Worm (Caenorhabditis elegans): ENCODE results near the gene Y69E1A.8.

DNA sequence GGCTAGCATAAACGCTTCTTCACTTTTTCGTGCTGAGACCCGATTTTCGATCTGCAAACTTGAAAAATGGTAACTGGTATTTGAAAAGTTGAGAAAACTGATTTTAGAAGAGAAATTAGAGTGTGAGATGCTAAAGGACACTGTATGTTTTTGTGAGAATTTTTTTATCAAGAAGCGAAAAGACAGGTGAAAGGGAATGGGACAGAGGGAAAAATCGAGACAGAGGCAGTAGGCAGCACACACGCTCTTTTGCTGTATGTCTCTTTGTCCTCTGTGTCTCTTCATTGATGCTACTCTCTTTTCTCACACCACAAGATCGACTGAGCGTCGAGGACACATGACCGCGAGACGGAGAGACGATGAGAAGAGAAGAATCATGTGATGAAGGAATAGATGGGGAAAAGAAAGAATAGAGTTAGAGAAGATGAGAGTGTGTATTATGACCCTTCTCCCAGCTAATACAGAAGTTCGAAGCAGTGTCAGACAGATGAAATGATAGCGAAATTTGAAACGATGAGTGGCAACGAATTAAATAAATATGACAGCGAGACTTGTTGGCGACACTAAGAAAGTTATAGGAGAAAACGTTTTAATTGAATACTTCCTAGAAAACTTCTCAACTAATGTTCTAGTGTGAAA is 30.4 kb upstream of the Y69E1A.8 start, which contains the start of gene lgg-2:
- TF ChIP-seq nhr-25 (tag; optimal IDR thresholded peaks at IDR 0.05) (peak; percentile 98), snpc-4 (tag; optimal IDR thresholded peaks at IDR 0.05) (peak; percentile 78), ceh-9 (tag; optimal IDR thresholded peaks at IDR 0.05) (no peak), sea-2 (GFP tag; optimal IDR thresholded peaks at IDR 0.05) (no peak), ceh-16 (tag; optimal IDR thresholded peaks at IDR 0.05) (no peak), ama-1 (optimal IDR thresholded peaks at IDR 0.05) (peak; percentile 73), unc-39 (tag; optimal IDR thresholded peaks at IDR 0.05) (no peak), ztf-11 (tag; optimal IDR thresholded peaks at IDR 0.05) (no peak), tbx-2 (tag; optimal IDR thresholded peaks at IDR 0.05) (peak; percentile 88)

Measured in whole organism, L3 larva.